Worm (Caenorhabditis elegans) whole organism, young adult: ENCODE data around the gene Y49F6B.12.
A peak's percentile ranks its signal among the peaks of the same experiment; 100 is the strongest.

Source experiments
- B0019.2 ChIP-seq: fragments of 200-800 bp; sonication (Bioruptor generic); conservative IDR thresholded peaks from 2 replicates; pipeline ENCODE4 v1.3.6; 2022; ENCODE audit warnings: missing genetic modification reagents, missing genetic modification characterization, missing compliant biosample characterization
- F37B4.10 ChIP-seq: fragments of 200-800 bp; sonication (Bioruptor generic); IDR thresholded peaks from 2 replicates; pipeline ENCODE4 v1.3.6; 2022; ENCODE audit warnings: missing genetic modification characterization, missing compliant biosample characterization
- F55B11.4 ChIP-seq: sonication (generic microtip); optimal IDR thresholded peaks from 2 replicates; lab custom pipeline; 2016; ENCODE audit warnings: missing compliant biosample characterization, missing genetic modification characterization, borderline replicate concordance; ENCODE audit not compliant: insufficient read depth
- F57C9.4 ChIP-seq: sonication (generic microtip); optimal IDR thresholded peaks from 2 replicates; lab custom pipeline; 2017; ENCODE audit warnings: mild to moderate bottlenecking, missing genetic modification characterization, missing compliant biosample characterization
- K11D2.4 ChIP-seq: fragments of 200-800 bp; sonication (Bioruptor generic); IDR thresholded peaks from 2 replicates; pipeline ENCODE4 v1.3.6; 2022; ENCODE audit warnings: missing genetic modification reagents, missing genetic modification characterization, missing compliant biosample characterization
- K12H6.12 ChIP-seq: fragments of 200-800 bp; sonication (Bioruptor generic); optimal IDR thresholded peaks from 2 replicates; lab custom pipeline; 2018; ENCODE audit warnings: mild to moderate bottlenecking, missing genetic modification characterization, missing compliant biosample characterization
- T07F8.4 ChIP-seq: sonication (generic microtip); optimal IDR thresholded peaks from 2 replicates; lab custom pipeline; 2016; ENCODE audit warnings: mild to moderate bottlenecking, missing genetic modification characterization, moderate library complexity, missing compliant biosample characterization
- Y53G8AR.9 ChIP-seq: fragments of 200-800 bp; sonication (Bioruptor generic); conservative IDR thresholded peaks from 2 replicates; pipeline ENCODE4 v1.3.6; 2022; ENCODE audit warnings: missing genetic modification reagents, missing genetic modification characterization, missing compliant biosample characterization
- Y67H2A.10 ChIP-seq: fragments of 200-800 bp; sonication (Bioruptor generic); conservative IDR thresholded peaks from 2 replicates; pipeline ENCODE4 v1.3.6; 2022; ENCODE audit warnings: missing genetic modification reagents, missing genetic modification characterization, missing compliant biosample characterization
- Y95B8A.8 ChIP-seq: fragments of 200-800 bp; sonication (Bioruptor generic); IDR thresholded peaks from 2 replicates; pipeline ENCODE4 v1.3.6; 2022; ENCODE audit warnings: missing genetic modification reagents, missing genetic modification characterization, missing compliant biosample characterization
- ZK185.1 ChIP-seq: sonication (generic microtip); optimal IDR thresholded peaks from 2 replicates; lab custom pipeline; 2016; ENCODE audit warnings: mild to moderate bottlenecking, missing genetic modification characterization, missing compliant biosample characterization; ENCODE audit not compliant: poor library complexity, severe bottlenecking
- akir-1 ChIP-seq: fragments of 200-800 bp; sonication (Bioruptor generic); optimal IDR thresholded peaks from 2 replicates; lab custom pipeline; 2018; ENCODE audit warnings: mild to moderate bottlenecking, missing genetic modification characterization, moderate library complexity, missing compliant biosample characterization
- aptf-2 ChIP-seq: fragments of 200-800 bp; sonication (Bioruptor generic); conservative IDR thresholded peaks from 2 replicates; pipeline ENCODE4 v1.3.6; 2022; ENCODE audit warnings: missing genetic modification reagents, missing genetic modification characterization, missing compliant biosample characterization
- atf-7 ChIP-seq: sonication (generic microtip); optimal IDR thresholded peaks from 2 replicates; lab custom pipeline; 2017; ENCODE audit warnings: mild to moderate bottlenecking, missing genetic modification characterization, missing compliant biosample characterization
- athp-1 ChIP-seq: sonication (generic microtip); optimal IDR thresholded peaks from 2 replicates; lab custom pipeline; 2017; ENCODE audit warnings: mild to moderate bottlenecking, missing genetic modification characterization, missing compliant biosample characterization
- attf-3 ChIP-seq: fragments of 200-800 bp; sonication (Bioruptor generic); conservative IDR thresholded peaks from 2 replicates; pipeline ENCODE4 v1.3.6; 2022; ENCODE audit warnings: missing genetic modification reagents, missing genetic modification characterization, missing compliant biosample characterization
- bed-1 ChIP-seq: fragments of 200-800 bp; sonication (Bioruptor generic); IDR thresholded peaks from 2 replicates; pipeline ENCODE4 v1.3.6; 2022; ENCODE audit warnings: missing genetic modification reagents, missing genetic modification characterization, missing compliant biosample characterization
- bed-2 ChIP-seq: fragments of 200-800 bp; sonication (Bioruptor generic); IDR thresholded peaks from 2 replicates; pipeline ENCODE4 v1.3.6; 2022; ENCODE audit warnings: missing genetic modification reagents, missing genetic modification characterization, missing compliant biosample characterization
- ccch-3 ChIP-seq: fragments of 200-800 bp; sonication (Bioruptor generic); optimal IDR thresholded peaks from 2 replicates; lab custom pipeline; 2018; ENCODE audit warnings: mild to moderate bottlenecking, missing genetic modification characterization, missing compliant biosample characterization
- die-1 ChIP-seq: sonication (generic microtip); optimal IDR thresholded peaks from 2 replicates; lab custom pipeline; 2016; ENCODE audit warnings: missing genotype, mild to moderate bottlenecking, missing genetic modification characterization, missing compliant biosample characterization
- efl-1 ChIP-seq: fragments of 150-350 bp; optimal IDR thresholded peaks from 2 replicates; lab custom pipeline; 2014; ENCODE audit warnings: missing biosample characterization, missing genetic modification reagents, missing genetic modification characterization
- egl-18 ChIP-seq: fragments of 200-800 bp; sonication (Bioruptor generic); IDR thresholded peaks from 2 replicates; pipeline ENCODE4 v1.3.6; 2022; ENCODE audit warnings: missing genetic modification reagents, missing genetic modification characterization, missing compliant biosample characterization
- egl-44 ChIP-seq: fragments of 200-800 bp; sonication (Bioruptor generic); IDR thresholded peaks from 2 replicates; pipeline ENCODE4 v1.3.6; 2022; ENCODE audit warnings: missing genetic modification reagents, missing genetic modification characterization, missing compliant biosample characterization
- fkh-3 ChIP-seq: sonication (generic microtip); optimal IDR thresholded peaks from 2 replicates; lab custom pipeline; 2016; ENCODE audit warnings: mild to moderate bottlenecking, missing genetic modification characterization, missing compliant biosample characterization
- hrde-1 ChIP-seq: sonication (generic microtip); optimal IDR thresholded peaks from 2 replicates; lab custom pipeline; 2016; ENCODE audit warnings: missing genetic modification characterization, mild to moderate bottlenecking, missing compliant biosample characterization, moderate library complexity, missing genotype, missing genetic modification reagents, borderline replicate concordance
- hsf-1 ChIP-seq: fragments of 200-800 bp; sonication (Bioruptor generic); IDR thresholded peaks from 2 replicates; pipeline ENCODE4 v1.3.6; 2022; ENCODE audit warnings: missing genetic modification reagents, missing genetic modification characterization, missing compliant biosample characterization
- lsy-27 ChIP-seq: sonication (generic microtip); optimal IDR thresholded peaks from 2 replicates; lab custom pipeline; 2017; ENCODE audit warnings: missing genetic modification characterization, mild to moderate bottlenecking, missing compliant biosample characterization, antibody characterized with exemption, missing genotype, borderline replicate concordance; ENCODE audit not compliant: insufficient read depth
- madf-8 ChIP-seq: fragments of 200-800 bp; sonication (Bioruptor generic); conservative IDR thresholded peaks from 2 replicates; pipeline ENCODE4 v1.3.6; 2022; ENCODE audit warnings: missing genetic modification reagents, missing genetic modification characterization, missing compliant biosample characterization
- nhr-120 ChIP-seq: fragments of 200-800 bp; sonication (Bioruptor generic); IDR thresholded peaks from 2 replicates; pipeline ENCODE4 v1.3.6; 2022; ENCODE audit warnings: missing genetic modification characterization, missing compliant biosample characterization
- pha-4 ChIP-seq: fragments of 150-350 bp; sonication (generic microtip); optimal IDR thresholded peaks from 2 replicates; lab custom pipeline; 2014; ENCODE audit warnings: missing biosample characterization, missing genetic modification reagents, missing genetic modification characterization
- sea-2 ChIP-seq: fragments of 200-800 bp; sonication (Bioruptor generic); IDR thresholded peaks from 2 replicates; pipeline ENCODE4 v1.3.6; 2022; ENCODE audit warnings: missing genetic modification characterization, missing compliant biosample characterization
- snpc-1.1 ChIP-seq: sonication (generic microtip); optimal IDR thresholded peaks from 2 replicates; lab custom pipeline; 2017; ENCODE audit warnings: missing genetic modification characterization, mild to moderate bottlenecking, missing compliant biosample characterization, antibody characterized with exemption, moderate library complexity, missing genotype, missing genetic modification reagents; ENCODE audit not compliant: insufficient read depth
- snpc-1.3 ChIP-seq: sonication (generic microtip); optimal IDR thresholded peaks from 2 replicates; lab custom pipeline; 2017; ENCODE audit warnings: missing genetic modification characterization, mild to moderate bottlenecking, missing compliant biosample characterization, antibody characterized with exemption, moderate library complexity, missing genotype, missing genetic modification reagents; ENCODE audit not compliant: insufficient read depth
- snpc-3.4 ChIP-seq: sonication (generic microtip); optimal IDR thresholded peaks from 2 replicates; lab custom pipeline; 2017; ENCODE audit warnings: missing genetic modification characterization, mild to moderate bottlenecking, missing compliant biosample characterization, antibody characterized with exemption, moderate library complexity, missing genotype, missing genetic modification reagents
- snpc-4 ChIP-seq, 5 experiments: fragments of 150-350 bp in 1 of 5; sonication (generic microtip) in 4 of 5; optimal IDR thresholded peaks; 2 replicates each; lab custom pipeline; 2014 to 2018; ENCODE audit warnings: missing genetic modification characterization in 5 of 5, missing biosample characterization in 3 of 5, antibody characterized with exemption in 2 of 5, mild to moderate bottlenecking in 2 of 5, missing compliant biosample characterization in 2 of 5, missing genotype in 2 of 5, moderate library complexity in 2 of 5, missing genetic modification reagents in 1 of 5
- somi-1 ChIP-seq: fragments of 200-800 bp; sonication (Bioruptor generic); optimal IDR thresholded peaks from 2 replicates; lab custom pipeline; 2018; ENCODE audit warnings: mild to moderate bottlenecking, missing genetic modification characterization, missing compliant biosample characterization
- tlf-1 ChIP-seq: fragments of 200-800 bp; sonication (Bioruptor generic); optimal IDR thresholded peaks from 2 replicates; lab custom pipeline; 2018; ENCODE audit warnings: mild to moderate bottlenecking, missing genetic modification characterization, missing compliant biosample characterization
- unc-62 ChIP-seq: fragments of 150-350 bp; optimal IDR thresholded peaks from 2 replicates; lab custom pipeline; 2014; ENCODE audit warnings: missing biosample characterization, missing genetic modification reagents, missing genetic modification characterization
- zim-3 ChIP-seq: sonication (generic microtip); optimal IDR thresholded peaks from 2 replicates; lab custom pipeline; 2017; ENCODE audit warnings: mild to moderate bottlenecking, missing genetic modification characterization, moderate library complexity, missing compliant biosample characterization
- ztf-22 ChIP-seq: fragments of 200-800 bp; sonication (Bioruptor generic); optimal IDR thresholded peaks from 2 replicates; lab custom pipeline; 2018; ENCODE audit warnings: mild to moderate bottlenecking, missing genetic modification characterization, moderate library complexity, missing compliant biosample characterization
- ztf-6 ChIP-seq: fragments of 200-800 bp; sonication (Bioruptor generic); IDR thresholded peaks from 2 replicates; pipeline ENCODE4 v1.3.6; 2022; ENCODE audit warnings: missing genetic modification reagents, missing genetic modification characterization, missing compliant biosample characterization

Y49F6B.12 gene

DNA sequence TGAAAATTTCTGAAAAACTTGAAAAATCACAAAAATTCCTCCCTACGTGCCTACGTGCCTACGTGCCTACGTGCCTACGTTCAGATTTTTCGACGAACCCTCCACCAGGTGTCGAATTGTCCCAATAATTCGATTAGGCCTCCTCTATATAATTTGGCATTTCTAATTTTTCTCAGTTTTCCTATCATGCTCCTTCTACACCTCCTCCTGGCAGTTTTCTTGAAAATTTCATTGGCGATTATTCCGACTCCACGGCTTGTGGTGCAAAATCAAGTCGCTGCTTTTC is 31.6 kb downstream of the Y49F6B.12 start, which contains the start of gene C16C8.17:
TSS of gene C16C8.17 (plus strand) at position 187 of the 286 bp plus-strand sequence.
- TF ChIP-seq B0019.2 (GFP tag; lab: Robert Waterston, UW): no peak

DNA sequence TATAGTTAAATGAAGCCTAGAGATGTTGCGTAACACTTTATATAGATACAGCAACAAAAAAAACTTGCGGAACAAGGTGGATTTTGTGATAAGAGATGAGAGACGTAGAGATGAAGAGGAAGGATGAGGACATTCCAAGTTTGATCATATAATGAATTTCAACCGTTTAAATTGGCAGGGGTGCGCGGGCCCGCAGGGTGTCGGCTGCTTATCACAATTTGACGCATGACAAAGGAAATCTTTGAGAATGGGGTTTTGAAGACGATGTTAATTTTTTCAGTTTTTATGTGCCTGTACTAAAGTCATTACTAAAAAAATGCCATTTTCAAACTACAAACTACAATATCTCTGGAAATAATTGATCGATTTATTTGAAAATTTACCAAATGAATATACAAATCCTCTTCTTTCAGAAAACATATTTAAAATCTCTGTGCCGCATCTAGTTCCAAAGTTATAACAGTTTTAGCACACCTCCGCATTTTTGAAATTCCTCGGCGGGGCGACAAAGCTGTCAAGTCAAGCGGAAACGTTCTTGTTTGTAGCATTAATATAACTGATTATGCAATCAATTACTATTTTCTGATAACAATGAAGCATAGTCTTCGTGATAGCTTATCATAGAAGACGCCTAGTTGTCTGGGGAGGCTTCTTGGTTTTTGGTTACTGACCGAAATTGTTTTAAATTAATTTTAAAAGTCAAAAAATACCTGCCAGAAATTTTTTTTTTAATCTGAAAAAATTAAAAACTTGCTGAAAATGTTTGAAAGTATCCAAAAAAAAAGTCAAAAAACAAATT is 32.2 kb downstream of the Y49F6B.12 start:
- no peak for TF ChIP-seq snpc-4 (GFP tag; optimal IDR thresholded peaks at IDR 0.05; lab: Kevin White, UChicago)
- TF ChIP-seq snpc-4 (tag; optimal IDR thresholded peaks at IDR 0.05; lab: Kevin White, UChicago): peak in 2 of 4 experiments; percentile 36 to 78
- no peak for TF ChIP-seq ZK185.1 (tag; lab: Kevin White, UChicago)
- peak; percentile 29 for TF ChIP-seq snpc-1.1 (tag; lab: Kevin White, UChicago)
- TF ChIP-seq, all 124 proteins: peak for 2

DNA sequence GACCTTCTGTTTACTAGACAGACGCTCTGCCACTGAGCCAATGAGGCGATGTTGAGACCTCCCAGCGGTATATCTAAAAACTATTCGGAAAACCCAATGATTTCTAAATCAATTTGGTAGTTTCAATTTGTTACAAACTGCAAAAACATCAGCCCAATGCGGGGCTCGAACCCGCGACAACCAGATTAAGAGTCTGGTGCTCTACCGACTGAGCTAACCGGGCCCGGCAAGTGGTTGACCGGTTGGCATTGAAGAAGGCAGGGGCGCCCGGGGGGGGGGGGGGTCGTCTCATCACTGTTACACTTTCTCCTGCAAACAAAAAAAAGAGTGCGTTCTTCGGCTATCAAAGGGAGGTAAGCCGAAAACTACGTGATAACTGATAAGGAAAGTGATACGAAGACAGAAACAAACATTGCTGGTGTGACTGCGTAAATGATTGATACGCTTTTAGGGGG is 32.9 kb downstream of the Y49F6B.12 start:
- TF ChIP-seq F57C9.4 (tag; lab: Kevin White, UChicago): no peak
- no peak for TF ChIP-seq bed-1
- TF ChIP-seq unc-62 (GFP tag; lab: Kevin White, UChicago): no peak
- no peak for TF ChIP-seq bed-2
- TF ChIP-seq zim-3 (tag; lab: Kevin White, UChicago): peak; percentile 71
- TF ChIP-seq tlf-1 (GFP tag; lab: Kevin White, UChicago): peak; percentile 27
- TF ChIP-seq T07F8.4 (tag; lab: Kevin White, UChicago): peak; percentile 80
- no peak for TF ChIP-seq Y67H2A.10 (GFP tag; lab: Robert Waterston, UW)
- TF ChIP-seq aptf-2 (GFP tag; lab: Robert Waterston, UW): peak; percentile 43; the same call in 1 of the 2 replicates
- peak; percentile 68 for TF ChIP-seq somi-1 (GFP tag; lab: Kevin White, UChicago)
- TF ChIP-seq fkh-3 (tag; lab: Kevin White, UChicago): no peak
- peak; percentile 81; the same call in 1 of the 2 replicates for TF ChIP-seq egl-44 (GFP tag; lab: Robert Waterston, UW)
- no peak for TF ChIP-seq hsf-1
- no peak for TF ChIP-seq K11D2.4 (GFP tag; lab: Robert Waterston, UW)
- TF ChIP-seq hrde-1 (tag; lab: Kevin White, UChicago): peak; percentile 51
- no peak for TF ChIP-seq lsy-27
- no peak for TF ChIP-seq sea-2 (GFP tag; lab: Robert Waterston, UW)
- TF ChIP-seq ztf-22 (GFP tag; lab: Kevin White, UChicago): no peak
- TF ChIP-seq Y95B8A.8 (GFP tag; lab: Robert Waterston, UW): no peak
- TF ChIP-seq ccch-3: no peak
- peak; percentile 11 for TF ChIP-seq snpc-3.4 (tag; lab: Kevin White, UChicago)
- peak; percentile 73; the same call in 1 of the 2 replicates for TF ChIP-seq Y53G8AR.9
- TF ChIP-seq atf-7: peak; percentile 75
- no peak for TF ChIP-seq attf-3 (GFP tag; lab: Robert Waterston, UW)
- peak; percentile 80 for TF ChIP-seq die-1
- TF ChIP-seq pha-4 (tag; lab: Kevin White, UChicago): no peak
- TF ChIP-seq egl-18 (GFP tag; lab: Robert Waterston, UW): no peak
- no peak for TF ChIP-seq madf-8 (GFP tag; lab: Robert Waterston, UW)
- TF ChIP-seq akir-1 (GFP tag; lab: Kevin White, UChicago): no peak
- peak; percentile 74 for TF ChIP-seq athp-1 (tag; lab: Kevin White, UChicago)
- peak; percentile 44 for TF ChIP-seq K12H6.12 (tag; lab: Kevin White, UChicago)
- 0 out of 2 replicates have a peak, but pooled peaks have one; percentile 79 for TF ChIP-seq nhr-120 (GFP tag; lab: Robert Waterston, UW)
- TF ChIP-seq F37B4.10 (GFP tag; lab: Robert Waterston, UW): no peak
- no peak for TF ChIP-seq ztf-6 (GFP tag; lab: Robert Waterston, UW)
- no peak for TF ChIP-seq efl-1 (GFP tag; lab: Kevin White, UChicago)
- TF ChIP-seq F55B11.4 (tag; lab: Kevin White, UChicago): no peak
- TF ChIP-seq snpc-1.3 (tag; lab: Kevin White, UChicago): peak; percentile 52
